Worm (Caenorhabditis elegans) whole organism, L4 larva: ENCODE measurements around the gene inx-6.

Source experiments
- madf-5 ChIP-seq, 2 experiments: fragments of 200-800 bp; sonication (Bioruptor generic); IDR thresholded peaks; 2 replicates each; pipeline ENCODE4 v1.3.6; 2022; ENCODE audit warnings: missing compliant biosample characterization in 2 of 2, missing genetic modification characterization in 2 of 2
- nhr-11 ChIP-seq: fragments of 150-350 bp; optimal IDR thresholded peaks from 2 replicates; lab custom pipeline; 2014; ENCODE audit warnings: missing biosample characterization, missing genetic modification characterization

DNA sequence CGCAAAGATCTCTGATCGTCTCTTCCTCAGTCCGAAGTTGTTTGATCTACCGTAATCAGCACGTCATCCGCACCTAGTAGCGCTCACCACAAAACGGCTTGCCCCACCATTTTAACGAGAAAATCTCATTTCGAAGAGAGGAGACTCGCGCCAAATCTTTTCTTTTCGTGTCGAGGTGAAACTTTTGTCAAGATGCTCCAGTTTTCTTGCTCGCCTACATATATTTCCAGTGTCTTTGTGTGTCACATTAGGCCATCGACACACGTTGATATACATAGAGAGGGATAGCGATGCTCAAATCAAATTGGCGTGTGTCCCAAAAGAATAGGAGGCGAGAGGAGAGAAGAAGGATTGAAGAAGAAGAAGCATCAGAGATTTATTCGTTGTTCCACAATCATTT lies 16.4 kb downstream of the inx-6 start:
- TF ChIP-seq nhr-11 (tag; lab: Kevin White, UChicago) (no peak), madf-5 (GFP tag; IDR thresholded peaks at IDR 0.05; lab: Robert Waterston, UW) (no peak)
